Worm (Caenorhabditis elegans) whole organism, mixed stage, embryonic: ENCODE measurements around the gene frm-5.1.
"Not testable (repeated sequence)": the region's sequence is repeated elsewhere in the genome, so short reads cannot be mapped to it uniquely, and the experiment has no call there.

Experiments
- bed-3 ChIP-seq: fragments of 200-800 bp; sonication (Bioruptor generic); optimal IDR thresholded peaks from 3 replicates; lab custom pipeline; 2018; ENCODE audit warnings: mild to moderate bottlenecking, missing genetic modification characterization, moderate library complexity, missing compliant biosample characterization
- elt-3 ChIP-seq: fragments of 150-350 bp; optimal IDR thresholded peaks from 2 replicates; lab custom pipeline; 2014; ENCODE audit warnings: missing biosample characterization, missing genetic modification characterization
- hlh-1 ChIP-seq: fragments of 150-350 bp; optimal IDR thresholded peaks from 2 replicates; lab custom pipeline; 2014; ENCODE audit warnings: missing biosample characterization, missing genetic modification reagents, missing genetic modification characterization
- nhr-12 ChIP-seq: fragments of 150-350 bp; optimal IDR thresholded peaks from 2 replicates; lab custom pipeline; 2014; ENCODE audit warnings: missing biosample characterization, missing genetic modification characterization
- nhr-28 ChIP-seq: fragments of 150-350 bp; optimal IDR thresholded peaks from 2 replicates; lab custom pipeline; 2014; ENCODE audit warnings: missing biosample characterization, missing genetic modification characterization
- snpc-4 ChIP-seq: fragments of 150-350 bp; optimal IDR thresholded peaks from 2 replicates; lab custom pipeline; 2014; ENCODE audit warnings: missing biosample characterization, missing genetic modification characterization
- unc-39 ChIP-seq: fragments of 150-350 bp; optimal IDR thresholded peaks from 2 replicates; lab custom pipeline; 2014; ENCODE audit warnings: missing biosample characterization, missing genetic modification characterization

- not testable (repeated sequence) for TF ChIP-seq nhr-28 (tag; lab: Kevin White, UChicago); nhr-12 (tag; lab: Kevin White, UChicago); unc-39; hlh-1 (tag; lab: Kevin White, UChicago); snpc-4; elt-3 (tag; lab: Kevin White, UChicago); bed-3 (GFP tag; lab: Kevin White, UChicago)
Observed at ce11 chrIV:61448-61847, 12.8 kb upstream of the frm-5.1 start, which contains the start of gene T05C7.7.
